Worm (Caenorhabditis elegans): ENCODE results near the gene mua-3.
"Not testable (repeated sequence)": the region's sequence is repeated elsewhere in the genome, so short reads cannot be mapped to it uniquely, and the experiment has no call there.

mua-3 gene

DNA sequence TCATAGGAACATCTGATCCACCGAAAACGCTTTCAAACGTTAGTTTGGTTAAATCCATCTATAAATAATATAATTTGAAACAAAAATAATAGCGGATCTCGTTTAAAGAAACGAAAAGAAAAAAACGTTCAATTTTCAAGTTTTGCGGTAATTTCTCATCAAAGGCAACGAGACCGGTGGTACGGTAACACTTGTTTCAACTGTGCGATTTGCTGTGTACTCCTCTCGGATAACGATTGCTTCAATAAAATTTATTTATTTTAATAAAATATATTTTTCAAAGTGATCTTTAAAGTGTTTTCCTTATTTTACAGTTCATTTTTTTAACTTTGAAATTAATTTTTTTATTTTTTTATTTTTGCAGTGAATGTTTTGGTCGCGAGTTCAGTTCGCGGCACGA is 58.1 kb downstream of the mua-3 start, which contains the start of the genes rde-4 and cox-14 (continued):
- TF ChIP-seq daf-16 (GFP tag; optimal IDR thresholded peaks at IDR 0.05) (no peak), daf-16 (tag; optimal IDR thresholded peaks at IDR 0.05) (peak; percentile 78), tag-97 (GFP tag; IDR thresholded peaks at IDR 0.05) (no peak), nhr-237 (tag; optimal IDR thresholded peaks at IDR 0.05) (no peak), ceh-44 (GFP tag; IDR thresholded peaks at IDR 0.05) (no peak), nhr-102 (tag; optimal IDR thresholded peaks at IDR 0.05) (peak; percentile 34), zip-11 (GFP tag; IDR thresholded peaks at IDR 0.05) (no peak), Y48G9A.11 (GFP tag; IDR thresholded peaks at IDR 0.05) (no peak), T20F7.1 (GFP tag; optimal IDR thresholded peaks at IDR 0.05) (no peak), nhr-11 (tag; optimal IDR thresholded peaks at IDR 0.05) (no peak), R02D3.7 (tag; optimal IDR thresholded peaks at IDR 0.05) (no peak), ctbp-1 (GFP tag; IDR thresholded peaks at IDR 0.05) (no peak), nhr-25 (tag; optimal IDR thresholded peaks at IDR 0.05; ENCODE audit: borderline replicate concordance, insufficient read depth) (no peak), unc-62 (GFP tag; optimal IDR thresholded peaks at IDR 0.05 in 1 of 2) (no peak), unc-62 (tag; optimal IDR thresholded peaks at IDR 0.05) (no peak), nhr-41 (GFP tag; IDR thresholded peaks at IDR 0.05) (no peak), ZK337.2 (GFP tag; IDR thresholded peaks at IDR 0.05) (no peak), tra-1 (GFP tag; IDR thresholded peaks at IDR 0.05) (no peak), dmd-9 (GFP tag; IDR thresholded peaks at IDR 0.05) (no peak), mes-2 (tag; optimal IDR thresholded peaks at IDR 0.05; ENCODE audit: poor library complexity, severe bottlenecking) (no peak), arid-1 (GFP tag; conservative IDR thresholded peaks at IDR 0.05) (no peak), zag-1 (tag; optimal IDR thresholded peaks at IDR 0.05) (no peak)

DNA sequence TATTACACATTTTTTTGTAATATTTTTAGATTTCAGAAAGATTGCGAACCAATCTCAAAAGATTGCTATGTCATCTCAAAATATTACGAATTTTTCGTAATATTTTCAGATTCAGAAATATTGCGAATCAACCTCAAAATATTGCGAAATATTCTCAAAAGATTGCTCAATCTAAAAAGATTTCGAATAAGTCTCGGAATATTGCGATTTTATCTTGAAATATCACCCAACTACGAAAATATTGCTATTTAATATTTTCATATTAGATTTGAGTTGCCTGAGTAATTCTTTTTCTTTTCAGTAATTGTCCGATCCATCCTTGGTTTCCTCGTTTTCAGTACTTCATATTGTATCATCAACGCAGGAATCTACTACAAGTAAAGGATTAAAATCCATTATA is 61.4 kb downstream of the mua-3 start, which contains the start of gene Y70G10A.4:
Y70G10A.4 (plus strand) TSS at position 301 of the 400 bp plus-strand sequence.
- TF ChIP-seq nhr-76 (tag; optimal IDR thresholded peaks at IDR 0.05); hlh-11 (tag; optimal IDR thresholded peaks at IDR 0.05); F44E2.7 (GFP tag; IDR thresholded peaks at IDR 0.05): not testable (repeated sequence)

ce11 chrIII:10231641-10232040 is 71.1 kb downstream of the mua-3 start:
- TF ChIP-seq duxl-1 (tag; optimal IDR thresholded peaks at IDR 0.05; ENCODE audit: poor library complexity) = no peak
- TF ChIP-seq unc-62 (GFP tag; optimal IDR thresholded peaks at IDR 0.05 in 1 of 2) = peak in 1 of 2 experiments; percentile 94
- no peak for TF ChIP-seq unc-62 (tag; optimal IDR thresholded peaks at IDR 0.05)
- TF ChIP-seq fkh-10 (GFP tag; optimal IDR thresholded peaks at IDR 0.05) = no peak
